Fruit fly (Drosophila melanogaster): Measurements from ENCODE around the gene GAA1.

The GAA1 gene

dm6 chrX:5873164-5873563, at the start of gene GAA1:
GAA1 (minus strand) TSS chrX:5873357.
- no peak for TF ChIP-seq Eip75B (GFP tag; optimal IDR thresholded peaks at IDR 0.05)
- TF ChIP-seq CG1621 (tag; optimal IDR thresholded peaks at IDR 0.05) = peak; percentile 2

DNA sequence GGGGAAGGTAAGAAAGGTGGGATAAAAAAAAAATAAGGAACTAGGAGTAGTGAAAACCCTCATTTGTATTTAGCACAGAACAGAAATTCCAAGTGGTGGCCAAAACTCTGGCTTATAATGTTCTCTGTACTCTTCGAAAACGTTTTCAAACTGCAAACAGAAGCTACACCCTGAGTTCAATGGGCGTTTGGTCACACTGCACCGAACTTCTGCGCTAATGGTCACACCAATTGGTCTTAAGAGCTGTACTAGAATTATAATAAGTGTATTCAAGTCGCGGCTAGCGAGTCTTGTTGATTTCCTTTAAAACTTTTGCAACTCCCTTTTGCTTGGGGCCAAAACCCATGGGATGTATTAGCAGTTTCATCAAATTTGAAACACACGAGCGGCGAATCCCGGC, 48.9 kb upstream of the GAA1 start:
- TF ChIP-seq CG10669 (GFP tag; optimal IDR thresholded peaks at IDR 0.05) (no peak), Eip78C (GFP tag) (peak; percentile 5)

DNA sequence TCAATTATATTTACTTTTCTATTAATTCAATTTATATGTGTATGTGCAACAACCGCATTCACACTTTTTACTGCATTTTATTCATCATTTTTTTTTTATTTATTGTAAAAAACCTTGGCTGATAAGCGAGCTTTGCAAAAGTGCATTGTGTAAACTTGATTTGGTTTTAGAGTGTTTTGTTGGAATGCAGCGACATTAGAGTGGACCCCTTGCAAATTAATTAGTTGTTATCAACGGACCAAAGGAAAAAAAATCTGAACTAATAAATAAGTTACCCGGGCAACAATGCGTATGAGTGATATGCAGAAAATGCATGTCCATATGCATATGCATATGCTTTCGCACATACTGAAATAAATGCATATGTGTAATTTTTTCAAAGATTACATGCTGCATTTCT, 47.8 kb upstream of the GAA1 start:
- TF ChIP-seq Eip78C (GFP tag) (no peak), eg (GFP tag; IDR thresholded peaks at IDR 0.05) (peak; percentile 57; the same call in 2 of the 3 replicates), Sox15 (GFP tag; optimal IDR thresholded peaks at IDR 0.05) (no peak), CG6276 (GFP tag; optimal IDR thresholded peaks at IDR 0.05) (peak; percentile 55), CG6163 (GFP tag; IDR thresholded peaks at IDR 0.05) (0 out of 3 replicates have a peak, but pooled peaks have one; percentile 19), CG16779 (tag; optimal IDR thresholded peaks at IDR 0.05) (peak; percentile 6), Hr4 (GFP tag; optimal IDR thresholded peaks at IDR 0.05) (no peak), CG15336 (GFP tag; IDR thresholded peaks at IDR 0.05) (peak; percentile 49; the same call in 1 of the 2 replicates), net (GFP tag; optimal IDR thresholded peaks at IDR 0.05) (no peak), Eip75B (GFP tag; optimal IDR thresholded peaks at IDR 0.05) (no peak), CG1621 (tag; optimal IDR thresholded peaks at IDR 0.05) (no peak), CG8119 (GFP tag; IDR thresholded peaks at IDR 0.05) (no peak; the same call in 2 of the 3 replicates), CG32006 (GFP tag; optimal IDR thresholded peaks at IDR 0.05) (peak; percentile 1), dac (GFP tag; optimal IDR thresholded peaks at IDR 0.05) (no peak)

DNA sequence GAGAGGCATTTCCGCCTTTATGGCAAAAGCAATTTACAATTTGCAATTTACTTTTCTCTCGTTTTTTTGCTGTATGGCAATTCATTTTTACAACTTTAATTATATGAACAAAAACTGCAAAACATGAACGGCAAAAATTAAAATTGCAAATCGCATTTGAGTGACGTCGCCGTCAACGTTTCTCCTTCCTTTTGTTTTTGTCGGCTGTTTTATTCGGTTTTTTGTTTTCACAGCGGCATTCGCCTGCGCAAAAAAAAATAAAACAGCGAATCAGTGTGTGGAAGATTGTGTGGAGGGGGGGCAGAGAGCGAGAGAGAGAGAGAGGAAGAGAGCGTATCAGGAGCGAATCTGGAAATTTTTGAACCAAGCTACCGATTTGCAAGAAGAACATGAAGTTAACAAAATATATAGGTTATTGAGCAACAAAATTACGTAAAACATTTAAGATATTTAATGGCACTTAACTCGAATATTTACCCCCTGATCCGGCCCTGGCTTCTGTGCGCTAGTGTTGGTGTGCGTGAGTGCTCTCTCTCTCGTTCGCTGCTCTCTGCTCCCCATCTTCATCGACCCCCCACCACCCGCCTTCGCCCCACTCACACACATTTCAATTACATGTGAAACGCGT, 45.5 kb upstream of the GAA1 start:
- TF ChIP-seq CG16779 (tag; optimal IDR thresholded peaks at IDR 0.05) = peak; percentile 99
- peak; percentile 99 for TF ChIP-seq CG8119 (GFP tag; IDR thresholded peaks at IDR 0.05)
- peak; percentile 99 for TF ChIP-seq Hr39 (GFP tag; optimal IDR thresholded peaks at IDR 0.05)
- peak; percentile 100 for TF ChIP-seq CG3919 (GFP tag; optimal IDR thresholded peaks at IDR 0.05)
- peak; percentile 99 for TF ChIP-seq CG10631 (GFP tag; optimal IDR thresholded peaks at IDR 0.05)
- TF ChIP-seq fd85E (GFP tag; optimal IDR thresholded peaks at IDR 0.05) = peak; percentile 98
- TF ChIP-seq CG11294 (GFP tag; IDR thresholded peaks at IDR 0.05) = peak; percentile 99
- TF ChIP-seq topi (GFP tag; optimal IDR thresholded peaks at IDR 0.05) = peak; percentile 99
- peak; percentile 99 for TF ChIP-seq salr (GFP tag; optimal IDR thresholded peaks at IDR 0.05)
- peak; percentile 99 for TF ChIP-seq spab (GFP tag; optimal IDR thresholded peaks at IDR 0.05)
- peak; percentile 97 for TF ChIP-seq Eip93F (GFP tag; optimal IDR thresholded peaks at IDR 0.05)
- TF ChIP-seq CG6276 (GFP tag; optimal IDR thresholded peaks at IDR 0.05) = peak; percentile 99
- peak; percentile 89 for TF ChIP-seq Hr38 (GFP tag; optimal IDR thresholded peaks at IDR 0.05)
- peak; percentile 99 for TF ChIP-seq Met (GFP tag; optimal IDR thresholded peaks at IDR 0.05)
- TF ChIP-seq Gug (GFP tag; IDR thresholded peaks at IDR 0.05) = peak; percentile 99
- peak; percentile 100 for TF ChIP-seq OdsH (GFP tag; optimal IDR thresholded peaks at IDR 0.05)
- TF ChIP-seq Ets96B (tag; optimal IDR thresholded peaks at IDR 0.05) = peak; percentile 99
- peak; percentile 98 for TF ChIP-seq dsx (GFP tag; optimal IDR thresholded peaks at IDR 0.05; ENCODE audit: poor library complexity, severe bottlenecking)
- TF ChIP-seq CG7368 (GFP tag; optimal IDR thresholded peaks at IDR 0.05) = peak; percentile 100
- TF ChIP-seq CG15336 (GFP tag; IDR thresholded peaks at IDR 0.05) = peak; percentile 99
- TF ChIP-seq Sox14 (GFP tag; optimal IDR thresholded peaks at IDR 0.05) = peak; percentile 100
- TF ChIP-seq lz (GFP tag; optimal IDR thresholded peaks at IDR 0.05) = peak; percentile 100
- peak; percentile 99 for TF ChIP-seq dac (GFP tag; optimal IDR thresholded peaks at IDR 0.05)
- TF ChIP-seq Lpt (GFP tag; optimal IDR thresholded peaks at IDR 0.05) = peak; percentile 100
- TF ChIP-seq fd59A (GFP tag; optimal IDR thresholded peaks at IDR 0.05) = peak; percentile 99
- peak; percentile 99 for TF ChIP-seq Smox (GFP tag; optimal IDR thresholded peaks at IDR 0.05)
- TF ChIP-seq CG32006 (GFP tag; optimal IDR thresholded peaks at IDR 0.05) = peak; percentile 100
- peak; percentile 99 for TF ChIP-seq CG8632 (GFP tag; optimal IDR thresholded peaks at IDR 0.05)
- peak; percentile 100 for TF ChIP-seq Eip75B (GFP tag; optimal IDR thresholded peaks at IDR 0.05)
- peak; percentile 99 for TF ChIP-seq CG11762 (GFP tag; optimal IDR thresholded peaks at IDR 0.05; ENCODE audit: insufficient read depth)
- TF ChIP-seq CG6792 (GFP tag; optimal IDR thresholded peaks at IDR 0.05) = peak; percentile 100
- peak; percentile 99 for TF ChIP-seq CG4318 (GFP tag; optimal IDR thresholded peaks at IDR 0.05)
- TF ChIP-seq Hr4 (GFP tag; optimal IDR thresholded peaks at IDR 0.05) = peak; percentile 100
- peak; percentile 99 for TF ChIP-seq CG1621 (tag; optimal IDR thresholded peaks at IDR 0.05)
- TF ChIP-seq CG6808 (GFP tag; optimal IDR thresholded peaks at IDR 0.05) = peak; percentile 99
- TF ChIP-seq CG8319 (GFP tag; optimal IDR thresholded peaks at IDR 0.05) = peak; percentile 99
- TF ChIP-seq CG11902 (GFP tag; optimal IDR thresholded peaks at IDR 0.05) = peak; percentile 100
